8 worm cellular contexts compared by ENCODE assay signal in the genomic region with DNA sequence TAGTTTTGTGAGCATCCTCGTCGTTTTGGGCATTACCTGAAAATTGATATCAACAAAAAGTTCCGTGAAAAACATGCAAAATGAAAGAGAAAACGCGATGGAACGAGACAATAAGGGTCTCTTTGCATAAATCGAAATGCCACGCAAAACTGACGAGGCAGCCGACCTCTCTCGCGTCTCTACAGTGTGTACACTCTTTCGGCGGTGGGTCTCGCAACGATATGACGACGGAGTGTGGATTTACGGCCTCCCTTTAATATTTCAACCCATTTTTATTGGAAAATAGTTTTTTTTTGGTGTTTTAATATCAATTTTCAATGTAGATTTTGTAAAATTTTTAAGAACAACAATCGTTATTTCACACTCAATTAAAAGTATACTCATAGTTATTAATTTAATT.
TF ChIP-seq lines count a peak whose summit lies in the region.

TSS of gene tag-123 (minus strand) at position 36 of the 400 bp plus-strand sequence.

TF ChIP-seq in whole organism, L1 larva, 84 proteins besides CTCF, POLR2A, EP300 and RAD21 (continues in another document):
- TF ChIP-seq lin-14 (GFP tag; optimal IDR thresholded peaks at IDR 0.05; lab: Kevin White, UChicago) (peak; percentile 75), lir-3 (tag; optimal IDR thresholded peaks at IDR 0.05; lab: Kevin White, UChicago; ENCODE audit: poor library complexity) (no peak), lsy-2 (tag; optimal IDR thresholded peaks at IDR 0.05; lab: Kevin White, UChicago) (peak; percentile 45 to 77), ztf-11 (tag; optimal IDR thresholded peaks at IDR 0.05; lab: Kevin White, UChicago) (no peak), vab-15 (tag; optimal IDR thresholded peaks at IDR 0.05; lab: Kevin White, UChicago) (no peak), C16A3.4 (tag; optimal IDR thresholded peaks at IDR 0.05; lab: Kevin White, UChicago) (peak; percentile 52), swsn-7 (tag; optimal IDR thresholded peaks at IDR 0.05; lab: Kevin White, UChicago) (peak; percentile 54), pag-3 (tag; optimal IDR thresholded peaks at IDR 0.05; lab: Kevin White, UChicago; ENCODE audit: borderline replicate concordance, insufficient read depth) (no peak), aly-2 (tag; optimal IDR thresholded peaks at IDR 0.05; lab: Kevin White, UChicago) (no peak), alr-1 (tag; optimal IDR thresholded peaks at IDR 0.05; lab: Kevin White, UChicago; ENCODE audit: borderline replicate concordance) (no peak)

TF ChIP-seq in whole organism, L2 larva, 48 proteins besides CTCF, POLR2A, EP300 and RAD21 (continues in another document):
- TF ChIP-seq sem-4 (tag; optimal IDR thresholded peaks at IDR 0.05; lab: Kevin White, UChicago) (peak; percentile 52), sma-3 (GFP tag; optimal IDR thresholded peaks at IDR 0.05; lab: Kevin White, UChicago) (peak; percentile 41), R02D3.7 (tag; optimal IDR thresholded peaks at IDR 0.05; lab: Kevin White, UChicago) (peak; percentile 77), crh-2 (tag; optimal IDR thresholded peaks at IDR 0.05; lab: Kevin White, UChicago) (peak; percentile 99), lsy-2 (tag; optimal IDR thresholded peaks at IDR 0.05; lab: Kevin White, UChicago) (peak in 1 of 2 experiments; percentile 73), F13H6.1 (tag; optimal IDR thresholded peaks at IDR 0.05; lab: Kevin White, UChicago) (peak; percentile 32), lin-13 (GFP tag; optimal IDR thresholded peaks at IDR 0.05; lab: Kevin White, UChicago) (peak; percentile 66), alr-1 (tag; optimal IDR thresholded peaks at IDR 0.05; lab: Kevin White, UChicago) (no peak), C34F6.9 (tag; optimal IDR thresholded peaks at IDR 0.05; lab: Kevin White, UChicago) (peak; percentile 69), fos-1 (tag; optimal IDR thresholded peaks at IDR 0.05; lab: Kevin White, UChicago) (peak; percentile 66), egl-27 (tag; optimal IDR thresholded peaks at IDR 0.05; lab: Kevin White, UChicago) (no peak)

TF ChIP-seq in whole organism, L3 larva, 47 proteins besides CTCF, POLR2A, EP300 and RAD21 (continues in another document):
- TF ChIP-seq ama-1 (optimal IDR thresholded peaks at IDR 0.05; lab: Kevin White, UChicago) (no peak), daf-12 (tag; optimal IDR thresholded peaks at IDR 0.05; lab: Kevin White, UChicago) (no peak), ceh-28 (tag; optimal IDR thresholded peaks at IDR 0.05; lab: Kevin White, UChicago) (peak; percentile 9), skn-1 (tag; optimal IDR thresholded peaks at IDR 0.05; lab: Kevin White, UChicago) (no peak), nhr-77 (tag; optimal IDR thresholded peaks at IDR 0.05; lab: Kevin White, UChicago) (no peak), fkh-10 (GFP tag; optimal IDR thresholded peaks at IDR 0.05; lab: Kevin White, UChicago) (no peak), nhr-11 (tag; optimal IDR thresholded peaks at IDR 0.05; lab: Kevin White, UChicago) (no peak), nhr-12 (tag; optimal IDR thresholded peaks at IDR 0.05; lab: Kevin White, UChicago) (no peak), nhr-237 (tag; optimal IDR thresholded peaks at IDR 0.05; lab: Kevin White, UChicago) (no peak), aly-2 (tag; optimal IDR thresholded peaks at IDR 0.05; lab: Kevin White, UChicago) (no peak), nhr-28 (tag; optimal IDR thresholded peaks at IDR 0.05; lab: Kevin White, UChicago) (no peak), lin-15B (tag; optimal IDR thresholded peaks at IDR 0.05; lab: Kevin White, UChicago) (peak; percentile 53)

TF ChIP-seq in whole organism, L4 larva, 104 proteins besides CTCF, POLR2A, EP300 and RAD21 (continues in another document):
- no peak for TF ChIP-seq mdt-29 (GFP tag; IDR thresholded peaks at IDR 0.05; lab: Robert Waterston, UW)
- TF ChIP-seq mxl-2 (GFP tag; conservative IDR thresholded peaks at IDR 0.05; lab: Robert Waterston, UW): no peak
- no peak for TF ChIP-seq dmd-6 (GFP tag; IDR thresholded peaks at IDR 0.05; lab: Robert Waterston, UW)
- TF ChIP-seq zag-1 (tag; optimal IDR thresholded peaks at IDR 0.05; lab: Kevin White, UChicago): no peak
- peak; percentile 56 for TF ChIP-seq hlh-30 (tag; optimal IDR thresholded peaks at IDR 0.05; lab: Kevin White, UChicago; ENCODE audit: insufficient read depth)
- no peak for TF ChIP-seq attf-4 (tag; optimal IDR thresholded peaks at IDR 0.05; lab: Kevin White, UChicago)
- TF ChIP-seq zip-2 (tag; optimal IDR thresholded peaks at IDR 0.05; lab: Kevin White, UChicago): no peak
- peak; percentile 2 for TF ChIP-seq nhr-102 (tag; optimal IDR thresholded peaks at IDR 0.05; lab: Kevin White, UChicago)
- peak; percentile 16 for TF ChIP-seq nhr-28 (tag; optimal IDR thresholded peaks at IDR 0.05; lab: Kevin White, UChicago)
- peak; percentile 98 for TF ChIP-seq aha-1 (tag; lab: Kevin White, UChicago)
- TF ChIP-seq dpl-1 (GFP tag; optimal IDR thresholded peaks at IDR 0.05; lab: Kevin White, UChicago): peak; percentile 59
- peak; percentile 71 for TF ChIP-seq nhr-6 (tag; optimal IDR thresholded peaks at IDR 0.05; lab: Kevin White, UChicago)

TF ChIP-seq in whole organism, early embryonic, 17 proteins besides CTCF, POLR2A, EP300 and RAD21 (continues in another document):
- TF ChIP-seq ama-1 (optimal IDR thresholded peaks at IDR 0.05; lab: Kevin White, UChicago): no peak
- TF ChIP-seq aly-1 (tag; optimal IDR thresholded peaks at IDR 0.05; lab: Kevin White, UChicago): no peak
- TF ChIP-seq F13C5.2 (tag; optimal IDR thresholded peaks at IDR 0.05; lab: Kevin White, UChicago): peak; percentile 42
- no peak for TF ChIP-seq ceh-36 (tag; optimal IDR thresholded peaks at IDR 0.05; lab: Kevin White, UChicago)
- no peak for TF ChIP-seq pes-1 (GFP tag; IDR thresholded peaks at IDR 0.05; lab: Robert Waterston, UW)
- TF ChIP-seq sea-1 (GFP tag; conservative IDR thresholded peaks at IDR 0.05; lab: Robert Waterston, UW): no peak
- no peak for TF ChIP-seq ceh-13 (GFP tag; optimal IDR thresholded peaks at IDR 0.05; lab: Kevin White, UChicago)
- TF ChIP-seq hnd-1 (tag; optimal IDR thresholded peaks at IDR 0.05; lab: Kevin White, UChicago): no peak
- 0 out of 2 replicates have a peak, but pooled peaks have one; percentile 27 for TF ChIP-seq scrt-1 (GFP tag; IDR thresholded peaks at IDR 0.05; lab: Robert Waterston, UW)
- TF ChIP-seq tbx-37 (GFP tag; conservative IDR thresholded peaks at IDR 0.05; lab: Robert Waterston, UW): no peak
- no peak for TF ChIP-seq tbx-11 (GFP tag; IDR thresholded peaks at IDR 0.05; lab: Robert Waterston, UW)
- TF ChIP-seq flt-1 (GFP tag; IDR thresholded peaks at IDR 0.05; lab: Robert Waterston, UW): no peak

TF ChIP-seq in whole organism, late embryonic, 69 proteins besides CTCF, POLR2A, EP300 and RAD21 (continues in another document):
- TF ChIP-seq F13H6.1 (tag; optimal IDR thresholded peaks at IDR 0.05; lab: Kevin White, UChicago) (no peak), nfya-1 (tag; optimal IDR thresholded peaks at IDR 0.05; lab: Kevin White, UChicago) (peak; percentile 41), ztf-16 (tag; optimal IDR thresholded peaks at IDR 0.05; lab: Kevin White, UChicago) (no peak), dve-1 (tag; optimal IDR thresholded peaks at IDR 0.05; lab: Kevin White, UChicago) (no peak), gmeb-2 (tag; optimal IDR thresholded peaks at IDR 0.05; lab: Kevin White, UChicago) (no peak), tbx-2 (tag; optimal IDR thresholded peaks at IDR 0.05; lab: Kevin White, UChicago) (peak; percentile 24), ceh-34 (tag; optimal IDR thresholded peaks at IDR 0.05; lab: Kevin White, UChicago) (no peak), nhr-11 (tag; optimal IDR thresholded peaks at IDR 0.05; lab: Kevin White, UChicago) (no peak), pat-9 (tag; optimal IDR thresholded peaks at IDR 0.05; lab: Kevin White, UChicago) (no peak), ceh-31 (tag; optimal IDR thresholded peaks at IDR 0.05; lab: Kevin White, UChicago) (peak; percentile 31), ceh-22 (tag; optimal IDR thresholded peaks at IDR 0.05; lab: Kevin White, UChicago) (no peak), pqm-1 (tag; optimal IDR thresholded peaks at IDR 0.05; lab: Kevin White, UChicago) (no peak), rnt-1 (tag; optimal IDR thresholded peaks at IDR 0.05; lab: Kevin White, UChicago) (no peak)

TF ChIP-seq in whole organism, mixed stage, embryonic, 35 proteins besides CTCF, POLR2A, EP300 and RAD21 (continues in another document):
- TF ChIP-seq mep-1 (tag; optimal IDR thresholded peaks at IDR 0.05; lab: Kevin White, UChicago): peak; percentile 66
- TF ChIP-seq sem-2 (GFP tag; optimal IDR thresholded peaks at IDR 0.05; lab: Kevin White, UChicago): no peak
- no peak for TF ChIP-seq nhr-237 (tag; optimal IDR thresholded peaks at IDR 0.05; lab: Kevin White, UChicago)
- no peak for TF ChIP-seq tbx-8 (GFP tag; optimal IDR thresholded peaks at IDR 0.05; lab: Kevin White, UChicago)
- no peak for TF ChIP-seq M03D4.4 (tag; optimal IDR thresholded peaks at IDR 0.05; lab: Kevin White, UChicago)
- TF ChIP-seq lsy-2 (tag; optimal IDR thresholded peaks at IDR 0.05; lab: Kevin White, UChicago): peak; percentile 37
- peak; percentile 40 for TF ChIP-seq ces-1 (GFP tag; optimal IDR thresholded peaks at IDR 0.05; lab: Kevin White, UChicago)
- TF ChIP-seq bed-3 (GFP tag; optimal IDR thresholded peaks at IDR 0.05; lab: Kevin White, UChicago): no peak
- no peak for TF ChIP-seq ceh-39 (tag; optimal IDR thresholded peaks at IDR 0.05; lab: Kevin White, UChicago)
- no peak for TF ChIP-seq sptf-1 (tag; optimal IDR thresholded peaks at IDR 0.05; lab: Kevin White, UChicago)
- peak; percentile 10 for TF ChIP-seq hlh-1 (tag; optimal IDR thresholded peaks at IDR 0.05; lab: Kevin White, UChicago)
- TF ChIP-seq drap-1 (GFP tag; optimal IDR thresholded peaks at IDR 0.05; lab: Kevin White, UChicago): no peak
- no peak for TF ChIP-seq nhr-12 (tag; optimal IDR thresholded peaks at IDR 0.05; lab: Kevin White, UChicago)

TF ChIP-seq in whole organism, young adult, 124 proteins besides CTCF, POLR2A, EP300 and RAD21 (continues in another document):
- TF ChIP-seq sdz-38 (tag; optimal IDR thresholded peaks at IDR 0.05; lab: Kevin White, UChicago) (no peak), cebp-1 (GFP tag; IDR thresholded peaks at IDR 0.05; lab: Robert Waterston, UW) (no peak), cebp-1 (tag; optimal IDR thresholded peaks at IDR 0.05; lab: Kevin White, UChicago) (peak; percentile 57), lin-35 (GFP tag; optimal IDR thresholded peaks at IDR 0.05; lab: Kevin White, UChicago) (no peak), nfyb-1 (GFP tag; IDR thresholded peaks at IDR 0.05; lab: Robert Waterston, UW) (no peak), madf-3 (GFP tag; IDR thresholded peaks at IDR 0.05; lab: Robert Waterston, UW) (no peak), K11D2.4 (GFP tag; IDR thresholded peaks at IDR 0.05; lab: Robert Waterston, UW) (no peak), mcd-1 (GFP tag; IDR thresholded peaks at IDR 0.05; lab: Robert Waterston, UW) (no peak), hsf-1 (GFP tag; IDR thresholded peaks at IDR 0.05; lab: Robert Waterston, UW) (no peak), B0035.1 (tag; optimal IDR thresholded peaks at IDR 0.05; lab: Kevin White, UChicago) (no peak), F57A8.1 (GFP tag; optimal IDR thresholded peaks at IDR 0.05; lab: Kevin White, UChicago) (no peak), bed-1 (GFP tag; IDR thresholded peaks at IDR 0.05; lab: Robert Waterston, UW) (no peak), ZK185.1 (tag; optimal IDR thresholded peaks at IDR 0.05; lab: Kevin White, UChicago; ENCODE audit: poor library complexity, severe bottlenecking) (peak; percentile 16), B0019.2 (GFP tag; conservative IDR thresholded peaks at IDR 0.05; lab: Robert Waterston, UW) (no peak), lin-40 (tag; optimal IDR thresholded peaks at IDR 0.05; lab: Kevin White, UChicago) (peak; percentile 14)
